Worm (Caenorhabditis elegans) whole organism, mixed stage, embryonic: Measurements from ENCODE around the gene F14F8.14.

Experiments
- M03D4.4 ChIP-seq: sonication (generic microtip); optimal IDR thresholded peaks from 2 replicates; lab custom pipeline; 2017; ENCODE audit warnings: mild to moderate bottlenecking, missing genetic modification characterization, missing compliant biosample characterization
- blmp-1 ChIP-seq: fragments of 150-350 bp; optimal IDR thresholded peaks from 2 replicates; lab custom pipeline; 2014; ENCODE audit warnings: missing biosample characterization, missing genetic modification characterization
- ceh-39 ChIP-seq: fragments of 150-350 bp; optimal IDR thresholded peaks from 2 replicates; lab custom pipeline; 2014; ENCODE audit warnings: missing biosample characterization, missing genetic modification characterization
- ceh-43 ChIP-seq: fragments of 200-800 bp; sonication (Bioruptor generic); optimal IDR thresholded peaks from 2 replicates; lab custom pipeline; 2018; ENCODE audit warnings: mild to moderate bottlenecking, missing genetic modification characterization, moderate library complexity, missing compliant biosample characterization
- ceh-83 ChIP-seq: fragments of 200-800 bp; sonication (Bioruptor generic); optimal IDR thresholded peaks from 2 replicates; lab custom pipeline; 2018; ENCODE audit warnings: mild to moderate bottlenecking, missing genetic modification characterization, missing compliant biosample characterization
- ces-1 ChIP-seq: fragments of 150-350 bp; optimal IDR thresholded peaks from 2 replicates; lab custom pipeline; 2014; ENCODE audit warnings: missing biosample characterization, missing genetic modification reagents, missing genetic modification characterization
- cnd-1 ChIP-seq: fragments of 200-800 bp; sonication (Bioruptor generic); optimal IDR thresholded peaks from 2 replicates; lab custom pipeline; 2018; ENCODE audit warnings: mild to moderate bottlenecking, missing genetic modification characterization, missing compliant biosample characterization
- drap-1 ChIP-seq: fragments of 200-800 bp; sonication (Bioruptor generic); optimal IDR thresholded peaks from 3 replicates; lab custom pipeline; 2018; ENCODE audit warnings: mild to moderate bottlenecking, missing genetic modification characterization, missing compliant biosample characterization
- elt-1 ChIP-seq: sonication (generic microtip); optimal IDR thresholded peaks from 2 replicates; lab custom pipeline; 2017; ENCODE audit warnings: missing genetic modification characterization, mild to moderate bottlenecking, missing compliant biosample characterization, antibody characterized with exemption, moderate library complexity, borderline replicate concordance; ENCODE audit not compliant: insufficient read depth
- elt-3 ChIP-seq: fragments of 150-350 bp; optimal IDR thresholded peaks from 2 replicates; lab custom pipeline; 2014; ENCODE audit warnings: missing biosample characterization, missing genetic modification characterization
- flh-1 ChIP-seq: fragments of 200-800 bp; sonication (Bioruptor generic); optimal IDR thresholded peaks from 2 replicates; lab custom pipeline; 2018; ENCODE audit warnings: mild to moderate bottlenecking, missing genetic modification characterization, moderate library complexity, missing compliant biosample characterization
- ham-2 ChIP-seq: fragments of 200-800 bp; sonication (Bioruptor generic); optimal IDR thresholded peaks from 2 replicates; lab custom pipeline; 2018; ENCODE audit warnings: mild to moderate bottlenecking, missing genetic modification characterization, missing compliant biosample characterization
- hlh-1 ChIP-seq: fragments of 150-350 bp; optimal IDR thresholded peaks from 2 replicates; lab custom pipeline; 2014; ENCODE audit warnings: missing biosample characterization, missing genetic modification reagents, missing genetic modification characterization
- lin-13 ChIP-seq: fragments of 150-350 bp; optimal IDR thresholded peaks from 2 replicates; lab custom pipeline; 2014; ENCODE audit warnings: missing biosample characterization, missing genetic modification characterization
- lin-32 ChIP-seq: fragments of 200-800 bp; sonication (Bioruptor generic); optimal IDR thresholded peaks from 2 replicates; lab custom pipeline; 2018; ENCODE audit warnings: mild to moderate bottlenecking, missing genetic modification characterization, missing compliant biosample characterization
- lsy-2 ChIP-seq: fragments of 150-350 bp; optimal IDR thresholded peaks from 2 replicates; lab custom pipeline; 2014; ENCODE audit warnings: missing biosample characterization, missing genetic modification characterization
- mab-5 ChIP-seq: fragments of 150-350 bp; optimal IDR thresholded peaks from 2 replicates; lab custom pipeline; 2014; ENCODE audit warnings: missing biosample characterization, missing genetic modification characterization
- mep-1 ChIP-seq: fragments of 150-350 bp; optimal IDR thresholded peaks from 2 replicates; lab custom pipeline; 2017; ENCODE audit warnings: missing biosample characterization, missing genetic modification reagents, missing genetic modification characterization, inconsistent platforms
- mls-2 ChIP-seq: sonication (generic microtip); optimal IDR thresholded peaks from 2 replicates; lab custom pipeline; 2016; ENCODE audit warnings: mild to moderate bottlenecking, missing genetic modification characterization, moderate library complexity, missing compliant biosample characterization
- nhr-12 ChIP-seq: fragments of 150-350 bp; optimal IDR thresholded peaks from 2 replicates; lab custom pipeline; 2014; ENCODE audit warnings: missing biosample characterization, missing genetic modification characterization
- nhr-2 ChIP-seq: fragments of 150-350 bp; optimal IDR thresholded peaks from 2 replicates; lab custom pipeline; 2014; ENCODE audit warnings: missing biosample characterization, missing genetic modification characterization
- nhr-237 ChIP-seq: fragments of 150-350 bp; optimal IDR thresholded peaks from 2 replicates; lab custom pipeline; 2014; ENCODE audit warnings: missing biosample characterization, missing genetic modification characterization
- nhr-28 ChIP-seq: fragments of 150-350 bp; optimal IDR thresholded peaks from 2 replicates; lab custom pipeline; 2014; ENCODE audit warnings: missing biosample characterization, missing genetic modification characterization
- nhr-76 ChIP-seq: sonication (generic microtip); optimal IDR thresholded peaks from 2 replicates; lab custom pipeline; 2017; ENCODE audit warnings: missing biosample characterization, missing genetic modification characterization
- pha-4 ChIP-seq: fragments of 150-350 bp; optimal IDR thresholded peaks from 2 replicates; lab custom pipeline; 2018; ENCODE audit warnings: missing biosample characterization, missing genetic modification reagents, missing genetic modification characterization
- sem-2 ChIP-seq: fragments of 200-800 bp; sonication (Bioruptor generic); optimal IDR thresholded peaks from 2 replicates; lab custom pipeline; 2018; ENCODE audit warnings: mild to moderate bottlenecking, missing genetic modification characterization, missing compliant biosample characterization
- sptf-1 ChIP-seq: sonication (generic microtip); optimal IDR thresholded peaks from 2 replicates; lab custom pipeline; 2017; ENCODE audit warnings: mild to moderate bottlenecking, missing genetic modification characterization, moderate library complexity, missing compliant biosample characterization
- tbx-8 ChIP-seq: fragments of 200-800 bp; sonication (Bioruptor generic); optimal IDR thresholded peaks from 2 replicates; lab custom pipeline; 2018; ENCODE audit warnings: mild to moderate bottlenecking, missing genetic modification characterization, moderate library complexity, missing compliant biosample characterization
- unc-120 ChIP-seq: sonication (generic microtip); optimal IDR thresholded peaks from 2 replicates; lab custom pipeline; 2017; ENCODE audit warnings: missing genetic modification characterization, missing compliant biosample characterization; ENCODE audit not compliant: poor library complexity, severe bottlenecking
- unc-39 ChIP-seq: fragments of 150-350 bp; optimal IDR thresholded peaks from 2 replicates; lab custom pipeline; 2014; ENCODE audit warnings: missing biosample characterization, missing genetic modification characterization
- unc-62 ChIP-seq: fragments of 150-350 bp; optimal IDR thresholded peaks from 2 replicates; lab custom pipeline; 2014; ENCODE audit warnings: missing biosample characterization, missing genetic modification reagents, missing genetic modification characterization
- zip-8 ChIP-seq: fragments of 150-350 bp; optimal IDR thresholded peaks from 2 replicates; lab custom pipeline; 2014; ENCODE audit warnings: missing biosample characterization, missing genetic modification characterization
- ztf-11 ChIP-seq: fragments of 150-350 bp; optimal IDR thresholded peaks from 2 replicates; lab custom pipeline; 2014; ENCODE audit warnings: missing biosample characterization, missing genetic modification characterization

The F14F8.14 gene

ce11 chrV:16648317-16649018, 18.1 kb downstream of the F14F8.14 start, which contains the start of gene W06G6.20:
TSS of gene W06G6.20 (minus strand) at chrV:16648367.
- TF ChIP-seq mls-2: no peak
- TF ChIP-seq unc-120 (tag; lab: Kevin White, UChicago): no peak
- TF ChIP-seq nhr-12 (tag; lab: Kevin White, UChicago): no peak
- TF ChIP-seq unc-39: no peak
- no peak for TF ChIP-seq blmp-1
- TF ChIP-seq elt-3: no peak
- TF ChIP-seq M03D4.4 (tag; lab: Kevin White, UChicago): no peak
- no peak for TF ChIP-seq zip-8 (tag; lab: Kevin White, UChicago)
- no peak for TF ChIP-seq ztf-11 (tag; lab: Kevin White, UChicago)
- no peak for TF ChIP-seq elt-1 (tag; lab: Kevin White, UChicago)

ce11 chrV:16647093-16647492, 19.5 kb downstream of the F14F8.14 start, which contains the start of gene W06G6.10:
TSS of gene W06G6.10 (minus strand) at chrV:16647193.
- TF ChIP-seq mep-1 (tag; lab: Kevin White, UChicago) (no peak), nhr-28 (no peak), drap-1 (GFP tag; lab: Kevin White, UChicago) (no peak), cnd-1 (tag; lab: Kevin White, UChicago) (no peak), ham-2 (no peak), unc-120 (tag; lab: Kevin White, UChicago) (no peak), blmp-1 (no peak), flh-1 (GFP tag; lab: Kevin White, UChicago) (no peak), pha-4 (tag; lab: Kevin White, UChicago) (no peak), nhr-237 (tag; lab: Kevin White, UChicago) (no peak), elt-1 (tag; lab: Kevin White, UChicago) (no peak)

- TF ChIP-seq elt-1 (tag; lab: Kevin White, UChicago) (no peak), mls-2 (no peak), elt-3 (no peak), sptf-1 (tag; lab: Kevin White, UChicago) (no peak), zip-8 (tag; lab: Kevin White, UChicago) (no peak)
Measured at ce11 chrV:16646372-16646771, 20.2 kb downstream of the F14F8.14 start, which contains the start of gene W06G6.9. TSS of gene W06G6.9 (minus strand) at chrV:16646472.

ce11 chrV:16645201-16645940, 21.2 kb downstream of the F14F8.14 start, which contains the start of gene W06G6.17:
TSS of gene W06G6.17 (minus strand) at chrV:16645251.
- no peak for TF ChIP-seq ces-1 (GFP tag; lab: Kevin White, UChicago)
- TF ChIP-seq mep-1 (tag; lab: Kevin White, UChicago): no peak
- no peak for TF ChIP-seq ceh-83
- no peak for TF ChIP-seq unc-39
- TF ChIP-seq mab-5 (tag; lab: Kevin White, UChicago): no peak
- TF ChIP-seq nhr-2 (tag; lab: Kevin White, UChicago): no peak
- no peak for TF ChIP-seq flh-1 (GFP tag; lab: Kevin White, UChicago)
- TF ChIP-seq sptf-1 (tag; lab: Kevin White, UChicago): no peak
- TF ChIP-seq cnd-1 (tag; lab: Kevin White, UChicago): no peak
- TF ChIP-seq hlh-1 (tag; lab: Kevin White, UChicago): no peak
- no peak for TF ChIP-seq lsy-2 (tag; lab: Kevin White, UChicago)
- TF ChIP-seq nhr-28: no peak
- no peak for TF ChIP-seq sem-2
- no peak for TF ChIP-seq nhr-237 (tag; lab: Kevin White, UChicago)
- TF ChIP-seq M03D4.4 (tag; lab: Kevin White, UChicago): no peak
- no peak for TF ChIP-seq ceh-39

ce11 chrV:16643558-16643957, 23.0 kb downstream of the F14F8.14 start, which contains the start of gene srw-77:
TSS of gene srw-77 (minus strand) at chrV:16643658.
- TF ChIP-seq tbx-8 (GFP tag; lab: Kevin White, UChicago): no peak
- no peak for TF ChIP-seq ceh-83
- TF ChIP-seq nhr-28: no peak
- no peak for TF ChIP-seq nhr-237 (tag; lab: Kevin White, UChicago)
- no peak for TF ChIP-seq ham-2
- TF ChIP-seq zip-8 (tag; lab: Kevin White, UChicago): no peak
- no peak for TF ChIP-seq lin-13 (tag; lab: Kevin White, UChicago)
- no peak for TF ChIP-seq drap-1 (GFP tag; lab: Kevin White, UChicago)
- TF ChIP-seq mls-2: no peak
- TF ChIP-seq ceh-43 (GFP tag; lab: Kevin White, UChicago): no peak
- no peak for TF ChIP-seq nhr-2 (tag; lab: Kevin White, UChicago)
- TF ChIP-seq unc-62: no peak
- TF ChIP-seq nhr-76: no peak
- no peak for TF ChIP-seq blmp-1
- TF ChIP-seq hlh-1 (tag; lab: Kevin White, UChicago): no peak
- no peak for TF ChIP-seq elt-1 (tag; lab: Kevin White, UChicago)
- TF ChIP-seq lin-32 (GFP tag; lab: Kevin White, UChicago): no peak
- no peak for TF ChIP-seq nhr-12 (tag; lab: Kevin White, UChicago)
- TF ChIP-seq mab-5 (tag; lab: Kevin White, UChicago): no peak
